Worm (Caenorhabditis elegans) whole organism, young adult: ENCODE measurements around the gene F54H5.5.

ENCODE experiments used
- B0261.1 ChIP-seq: sonication (generic microtip); optimal IDR thresholded peaks from 2 replicates; lab custom pipeline; 2016; ENCODE audit warnings: mild to moderate bottlenecking, missing genetic modification characterization, moderate library complexity, missing compliant biosample characterization
- F37B4.10 ChIP-seq: fragments of 200-800 bp; sonication (Bioruptor generic); IDR thresholded peaks from 2 replicates; pipeline ENCODE4 v1.3.6; 2022; ENCODE audit warnings: missing genetic modification characterization, missing compliant biosample characterization
- F49E8.2 ChIP-seq: sonication (generic microtip); optimal IDR thresholded peaks from 3 replicates; lab custom pipeline; 2017; ENCODE audit warnings: missing genetic modification characterization, mild to moderate bottlenecking, missing compliant biosample characterization, antibody characterized with exemption, moderate library complexity; ENCODE audit not compliant: insufficient read depth
- F52B5.7 ChIP-seq: sonication (generic microtip); optimal IDR thresholded peaks from 2 replicates; lab custom pipeline; 2016; ENCODE audit warnings: mild to moderate bottlenecking, missing genetic modification characterization, missing compliant biosample characterization
- akir-1 ChIP-seq: fragments of 200-800 bp; sonication (Bioruptor generic); optimal IDR thresholded peaks from 2 replicates; lab custom pipeline; 2018; ENCODE audit warnings: mild to moderate bottlenecking, missing genetic modification characterization, moderate library complexity, missing compliant biosample characterization
- ama-1 ChIP-seq, 3 experiments: fragments of 150-350 bp in 1 of 3; sonication (generic microtip) in 2 of 3; optimal IDR thresholded peaks; 2 replicates each; lab custom pipeline; 2014 to 2018; ENCODE audit warnings: missing biosample characterization in 2 of 3, missing genetic modification characterization in 2 of 3, missing genetic modification reagents in 2 of 3
- aptf-3 ChIP-seq: fragments of 200-800 bp; sonication (Bioruptor generic); IDR thresholded peaks from 2 replicates; pipeline ENCODE4 v1.3.6; 2022; ENCODE audit warnings: missing genetic modification characterization, missing compliant biosample characterization
- atf-7 ChIP-seq: sonication (generic microtip); optimal IDR thresholded peaks from 2 replicates; lab custom pipeline; 2017; ENCODE audit warnings: mild to moderate bottlenecking, missing genetic modification characterization, missing compliant biosample characterization
- attf-5 ChIP-seq: fragments of 200-800 bp; sonication (Bioruptor generic); optimal IDR thresholded peaks from 2 replicates; lab custom pipeline; 2018; ENCODE audit warnings: mild to moderate bottlenecking, missing genetic modification characterization, missing compliant biosample characterization
- bed-2 ChIP-seq: fragments of 200-800 bp; sonication (Bioruptor generic); IDR thresholded peaks from 2 replicates; pipeline ENCODE4 v1.3.6; 2022; ENCODE audit warnings: missing genetic modification reagents, missing genetic modification characterization, missing compliant biosample characterization
- cebp-1 ChIP-seq, 2 experiments: fragments of 200-800 bp in 1 of 2; sonication (Bioruptor generic) in 1 of 2; sonication (generic microtip) in 1 of 2; IDR thresholded peaks in 1 of 2; optimal IDR thresholded peaks in 1 of 2; 2 replicates each; pipeline versions ENCODE4 v1.3.6 to Lab custom; 2017 to 2022; ENCODE audit warnings: missing compliant biosample characterization in 2 of 2, missing genetic modification characterization in 2 of 2, mild to moderate bottlenecking in 1 of 2, missing genetic modification reagents in 1 of 2, moderate library complexity in 1 of 2
- ceh-40 ChIP-seq: fragments of 200-800 bp; sonication (Bioruptor generic); IDR thresholded peaks from 2 replicates; pipeline ENCODE4 v1.3.6; 2022; ENCODE audit warnings: missing genetic modification characterization, missing compliant biosample characterization
- ceh-91 ChIP-seq: fragments of 200-800 bp; sonication (Bioruptor generic); IDR thresholded peaks from 2 replicates; pipeline ENCODE4 v1.3.6; 2022; ENCODE audit warnings: missing genetic modification reagents, missing genetic modification characterization, missing compliant biosample characterization
- dpl-1 ChIP-seq: fragments of 150-350 bp; optimal IDR thresholded peaks from 2 replicates; lab custom pipeline; 2014; ENCODE audit warnings: missing biosample characterization, missing genetic modification reagents, missing genetic modification characterization
- egl-18 ChIP-seq: fragments of 200-800 bp; sonication (Bioruptor generic); IDR thresholded peaks from 2 replicates; pipeline ENCODE4 v1.3.6; 2022; ENCODE audit warnings: missing genetic modification reagents, missing genetic modification characterization, missing compliant biosample characterization
- egl-44 ChIP-seq: fragments of 200-800 bp; sonication (Bioruptor generic); IDR thresholded peaks from 2 replicates; pipeline ENCODE4 v1.3.6; 2022; ENCODE audit warnings: missing genetic modification reagents, missing genetic modification characterization, missing compliant biosample characterization
- ekl-4 ChIP-seq: fragments of 200-800 bp; sonication (Bioruptor generic); IDR thresholded peaks from 2 replicates; pipeline ENCODE4 v1.3.6; 2022; ENCODE audit warnings: missing genetic modification reagents, missing genetic modification characterization, missing compliant biosample characterization
- him-1 ChIP-seq: sonication (generic microtip); optimal IDR thresholded peaks from 2 replicates; lab custom pipeline; 2016; ENCODE audit warnings: missing genotype, missing genetic modification reagents, missing genetic modification characterization, missing compliant biosample characterization
- hmg-1.2 ChIP-seq: fragments of 200-800 bp; sonication (Bioruptor generic); IDR thresholded peaks from 2 replicates; pipeline ENCODE4 v1.3.6; 2022; ENCODE audit warnings: missing genetic modification reagents, missing genetic modification characterization, missing compliant biosample characterization
- lag-1 ChIP-seq: fragments of 200-800 bp; sonication (Bioruptor generic); IDR thresholded peaks from 2 replicates; pipeline ENCODE4 v1.3.6; 2022; ENCODE audit warnings: missing genetic modification reagents, missing genetic modification characterization, missing compliant biosample characterization
- lin-35 ChIP-seq, 3 experiments: fragments of 150-350 bp in 2 of 3; sonication (generic microtip) in 1 of 3; optimal IDR thresholded peaks; 2 replicates each; lab custom pipeline; 2014 to 2018; ENCODE audit warnings: missing biosample characterization in 3 of 3, missing genetic modification characterization in 3 of 3, missing genetic modification reagents in 3 of 3
- lin-54 ChIP-seq: fragments of 200-800 bp; sonication (Bioruptor generic); optimal IDR thresholded peaks from 2 replicates; lab custom pipeline; 2018; ENCODE audit warnings: mild to moderate bottlenecking, missing genetic modification characterization, missing compliant biosample characterization
- madf-10 ChIP-seq: sonication (generic microtip); optimal IDR thresholded peaks from 2 replicates; lab custom pipeline; 2016; ENCODE audit warnings: mild to moderate bottlenecking, missing genetic modification characterization, missing compliant biosample characterization
- madf-6 ChIP-seq: fragments of 200-800 bp; sonication (Bioruptor generic); IDR thresholded peaks from 2 replicates; pipeline ENCODE4 v1.3.6; 2022; ENCODE audit warnings: missing genetic modification reagents, missing genetic modification characterization, missing compliant biosample characterization
- madf-8 ChIP-seq: fragments of 200-800 bp; sonication (Bioruptor generic); conservative IDR thresholded peaks from 2 replicates; pipeline ENCODE4 v1.3.6; 2022; ENCODE audit warnings: missing genetic modification reagents, missing genetic modification characterization, missing compliant biosample characterization
- mcd-1 ChIP-seq: fragments of 200-800 bp; sonication (Bioruptor generic); IDR thresholded peaks from 2 replicates; pipeline ENCODE4 v1.3.6; 2022; ENCODE audit warnings: missing genetic modification reagents, missing genetic modification characterization, missing compliant biosample characterization
- mes-4 ChIP-seq: sonication (generic microtip); optimal IDR thresholded peaks from 2 replicates; lab custom pipeline; 2016; ENCODE audit warnings: missing genotype, missing genetic modification characterization, missing compliant biosample characterization
- mxl-1 ChIP-seq: sonication (generic microtip); optimal IDR thresholded peaks from 2 replicates; lab custom pipeline; 2016; ENCODE audit warnings: missing genetic modification characterization, missing compliant biosample characterization
- nfya-1 ChIP-seq: sonication (generic microtip); optimal IDR thresholded peaks from 2 replicates; lab custom pipeline; 2017; ENCODE audit warnings: antibody characterized with exemption, missing compliant biosample characterization, missing genetic modification characterization, borderline replicate concordance; ENCODE audit not compliant: insufficient read depth
- nhr-120 ChIP-seq: fragments of 200-800 bp; sonication (Bioruptor generic); IDR thresholded peaks from 2 replicates; pipeline ENCODE4 v1.3.6; 2022; ENCODE audit warnings: missing genetic modification characterization, missing compliant biosample characterization
- nhr-80 ChIP-seq: sonication (generic microtip); optimal IDR thresholded peaks from 2 replicates; lab custom pipeline; 2016; ENCODE audit warnings: missing genetic modification characterization, missing compliant biosample characterization
- pha-4 ChIP-seq: fragments of 150-350 bp; sonication (generic microtip); optimal IDR thresholded peaks from 2 replicates; lab custom pipeline; 2014; ENCODE audit warnings: missing biosample characterization, missing genetic modification reagents, missing genetic modification characterization
- rcor-1 ChIP-seq: fragments of 200-800 bp; sonication (Bioruptor generic); IDR thresholded peaks from 2 replicates; pipeline ENCODE4 v1.3.6; 2022; ENCODE audit warnings: missing genetic modification reagents, missing genetic modification characterization, missing compliant biosample characterization
- rec-8 ChIP-seq, 2 experiments: sonication (generic microtip); optimal IDR thresholded peaks; 2 replicates each; lab custom pipeline; 2016; ENCODE audit warnings: mild to moderate bottlenecking in 2 of 2, missing genetic modification characterization in 2 of 2, missing genetic modification reagents in 2 of 2, missing genotype in 2 of 2, missing biosample characterization in 1 of 2, missing compliant biosample characterization in 1 of 2, moderate library complexity in 1 of 2
- sdz-38 ChIP-seq: sonication (generic microtip); optimal IDR thresholded peaks from 2 replicates; lab custom pipeline; 2016; ENCODE audit warnings: missing genotype, missing genetic modification characterization, missing compliant biosample characterization
- snpc-4 ChIP-seq, 5 experiments: fragments of 150-350 bp in 1 of 5; sonication (generic microtip) in 4 of 5; optimal IDR thresholded peaks; 2 replicates each; lab custom pipeline; 2014 to 2018; ENCODE audit warnings: missing genetic modification characterization in 5 of 5, missing biosample characterization in 3 of 5, antibody characterized with exemption in 2 of 5, mild to moderate bottlenecking in 2 of 5, missing compliant biosample characterization in 2 of 5, missing genotype in 2 of 5, moderate library complexity in 2 of 5, missing genetic modification reagents in 1 of 5
- tbp1 ChIP-seq: fragments of 200-800 bp; sonication (Bioruptor generic); optimal IDR thresholded peaks from 2 replicates; lab custom pipeline; 2018; ENCODE audit warnings: mild to moderate bottlenecking, missing genetic modification characterization, missing compliant biosample characterization
- zim-3 ChIP-seq: sonication (generic microtip); optimal IDR thresholded peaks from 2 replicates; lab custom pipeline; 2017; ENCODE audit warnings: mild to moderate bottlenecking, missing genetic modification characterization, moderate library complexity, missing compliant biosample characterization
- ztf-25 ChIP-seq: fragments of 200-800 bp; sonication (Bioruptor generic); IDR thresholded peaks from 2 replicates; pipeline ENCODE4 v1.3.6; 2022; ENCODE audit warnings: missing genetic modification reagents, missing genetic modification characterization, missing compliant biosample characterization

The F54H5.5 gene

ce11 chrII:6614500-6614899, 12.6 kb downstream of the F54H5.5 start:
- TF ChIP-seq akir-1 (no peak), nhr-80 (peak; percentile 31)

ce11 chrII:6612544-6612943, 14.5 kb downstream of the F54H5.5 start:
- TF ChIP-seq egl-18 (no peak), lin-35 (GFP tag; optimal IDR thresholded peaks at IDR 0.05; lab: Kevin White, UChicago) (no peak), mcd-1 (GFP tag; lab: Robert Waterston, UW) (no peak), nhr-80 (peak; percentile 74)

ce11 chrII:6610262-6610661, 16.8 kb downstream of the F54H5.5 start:
- no peak for TF ChIP-seq tbp1
- no peak for TF ChIP-seq nhr-120
- TF ChIP-seq dpl-1 (GFP tag; lab: Kevin White, UChicago), result no peak
- TF ChIP-seq rcor-1 (GFP tag; lab: Robert Waterston, UW), result no peak
- TF ChIP-seq ceh-91 (GFP tag; lab: Robert Waterston, UW), result no peak
- TF ChIP-seq ama-1 (optimal IDR thresholded peaks at IDR 0.05; lab: Kevin White, UChicago), result no peak
- no peak for TF ChIP-seq ama-1 (GFP tag; optimal IDR thresholded peaks at IDR 0.05; lab: Kevin White, UChicago)
- no peak for TF ChIP-seq aptf-3
- TF ChIP-seq mes-4 (tag; lab: Kevin White, UChicago), result no peak
- no peak for TF ChIP-seq mxl-1 (tag; lab: Kevin White, UChicago)
- no peak for TF ChIP-seq zim-3 (tag; lab: Kevin White, UChicago)
- no peak for TF ChIP-seq F37B4.10 (GFP tag; lab: Robert Waterston, UW)
- TF ChIP-seq atf-7, result no peak
- no peak for TF ChIP-seq him-1 (tag; lab: Kevin White, UChicago)
- no peak for TF ChIP-seq F52B5.7
- TF ChIP-seq madf-6 (GFP tag; lab: Robert Waterston, UW), result no peak

ce11 chrII:6609315-6609842, 17.7 kb downstream of the F54H5.5 start, which contains the start of gene epg-5:
TSS of gene epg-5 (minus strand) at chrII:6609365.
- TF ChIP-seq madf-10 (tag; lab: Kevin White, UChicago), result no peak
- TF ChIP-seq pha-4 (tag; lab: Kevin White, UChicago), result peak; percentile 54
- TF ChIP-seq madf-8 (GFP tag; lab: Robert Waterston, UW), result no peak
- TF ChIP-seq F49E8.2 (tag; lab: Kevin White, UChicago), result no peak
- peak; percentile 78 for TF ChIP-seq attf-5
- no peak for TF ChIP-seq B0261.1 (tag; lab: Kevin White, UChicago)
- no peak for TF ChIP-seq bed-2
- no peak for TF ChIP-seq ztf-25
- no peak for TF ChIP-seq cebp-1 (GFP tag; IDR thresholded peaks at IDR 0.05; lab: Robert Waterston, UW)
- peak; percentile 29 for TF ChIP-seq cebp-1 (tag; optimal IDR thresholded peaks at IDR 0.05; lab: Kevin White, UChicago)
- TF ChIP-seq sdz-38 (tag; lab: Kevin White, UChicago), result no peak
- TF ChIP-seq nfya-1 (tag; lab: Kevin White, UChicago), result no peak
- TF ChIP-seq ceh-40 (GFP tag; lab: Robert Waterston, UW), result no peak
- peak; percentile 21 for TF ChIP-seq nhr-80
- TF ChIP-seq egl-18, result no peak
- no peak for TF ChIP-seq snpc-4 (GFP tag; optimal IDR thresholded peaks at IDR 0.05; lab: Kevin White, UChicago)
- TF ChIP-seq snpc-4 (tag; optimal IDR thresholded peaks at IDR 0.05; lab: Kevin White, UChicago), result peak in 1 of 4 experiments; percentile 3
- TF ChIP-seq ekl-4, result no peak
- TF ChIP-seq rec-8 (tag; optimal IDR thresholded peaks at IDR 0.05; lab: Kevin White, UChicago), result no peak
- TF ChIP-seq hmg-1.2 (GFP tag; lab: Robert Waterston, UW), result peak; percentile 9; the same call in 1 of the 2 replicates
- TF ChIP-seq egl-44 (GFP tag; lab: Robert Waterston, UW), result no peak
- TF ChIP-seq lag-1 (GFP tag; lab: Robert Waterston, UW), result no peak
- no peak for TF ChIP-seq lin-54 (GFP tag; lab: Kevin White, UChicago)
- TF ChIP-seq, all 124 proteins: peak for 6
